Fruit fly (Drosophila melanogaster): ENCODE results near the gene FoxK.

Gene FoxK

dm6 chr3L:11064689-11065088 lies 55.9 kb downstream of the FoxK start, which contains the start of the genes CG32075, CG45101 and SuUR:
CG32075 (minus strand) TSS chr3L:11064941.
CG45101 (plus strand) TSS chr3L:11064991.
SuUR (plus strand) TSS chr3L:11064991.
- no peak for TF ChIP-seq CG14655 (GFP tag; optimal IDR thresholded peaks at IDR 0.05)
- TF ChIP-seq CG13204 (GFP tag; optimal IDR thresholded peaks at IDR 0.05) = no peak
- peak; percentile 70 for TF ChIP-seq CG8301 (tag; optimal IDR thresholded peaks at IDR 0.05)
- TF ChIP-seq CG17806 (tag; optimal IDR thresholded peaks at IDR 0.05) = peak; percentile 75
- TF ChIP-seq Snoo (tag; optimal IDR thresholded peaks at IDR 0.05) = peak; percentile 76
- TF ChIP-seq CG8159 (tag; optimal IDR thresholded peaks at IDR 0.05) = peak; percentile 52
- TF ChIP-seq CG34367 (tag; optimal IDR thresholded peaks at IDR 0.05) = peak; percentile 56
- no peak for TF ChIP-seq D1 (tag; optimal IDR thresholded peaks at IDR 0.05)
- peak; percentile 83 for TF ChIP-seq CG4496 (GFP tag; IDR thresholded peaks at IDR 0.05)
- TF ChIP-seq CG9948 (tag; optimal IDR thresholded peaks at IDR 0.05) = peak; percentile 74
- peak; percentile 86 for TF ChIP-seq CG32121 (GFP tag; IDR thresholded peaks at IDR 0.05)
- no peak for TF ChIP-seq gl (tag; optimal IDR thresholded peaks at IDR 0.05)
- peak; percentile 69 for TF ChIP-seq rn (GFP tag; IDR thresholded peaks at IDR 0.05)
- TF ChIP-seq Ets98B (GFP tag; IDR thresholded peaks at IDR 0.05) = peak; percentile 77
- TF ChIP-seq EcR (GFP tag; optimal IDR thresholded peaks at IDR 0.05) = no peak
- TF ChIP-seq Pif1A (GFP tag; optimal IDR thresholded peaks at IDR 0.05) = peak; percentile 78
- TF ChIP-seq CG10348 (GFP tag; IDR thresholded peaks at IDR 0.05) = no peak
- TF ChIP-seq CG15710 (tag; optimal IDR thresholded peaks at IDR 0.05) = peak; percentile 78
- no peak for TF ChIP-seq CG12605 (GFP tag; IDR thresholded peaks at IDR 0.05)
- TF ChIP-seq fd96Ca (GFP tag; IDR thresholded peaks at IDR 0.05) = peak; percentile 52; the same call in 2 of the 3 replicates
- TF ChIP-seq Pif1B (GFP tag; optimal IDR thresholded peaks at IDR 0.05) = peak; percentile 71

All from whole organism, pupa.